Worm (Caenorhabditis elegans) whole organism, late embryonic: ENCODE results near the gene chup-1.
A peak's percentile ranks its signal among the peaks of the same experiment; 100 is the strongest.

Experiments
- C08G9.2 ChIP-seq: sonication (generic microtip); optimal IDR thresholded peaks from 2 replicates; lab custom pipeline; 2016; ENCODE audit warnings: mild to moderate bottlenecking, missing genetic modification characterization, moderate library complexity, missing compliant biosample characterization
- K02D7.2 ChIP-seq: sonication (generic microtip); optimal IDR thresholded peaks from 2 replicates; lab custom pipeline; 2017; ENCODE audit warnings: mild to moderate bottlenecking, missing genetic modification characterization, missing compliant biosample characterization
- T23F11.4 ChIP-seq: fragments of 200-800 bp; sonication (Bioruptor generic); optimal IDR thresholded peaks from 2 replicates; lab custom pipeline; 2018; ENCODE audit warnings: mild to moderate bottlenecking, missing genetic modification characterization, missing compliant biosample characterization
- ahr-1 ChIP-seq: sonication (generic microtip); optimal IDR thresholded peaks from 2 replicates; lab custom pipeline; 2016; ENCODE audit warnings: missing genetic modification characterization, missing compliant biosample characterization
- ceh-18 ChIP-seq: sonication (generic microtip); optimal IDR thresholded peaks from 2 replicates; lab custom pipeline; 2016; ENCODE audit warnings: missing genetic modification characterization, missing compliant biosample characterization
- ceh-19 ChIP-seq: fragments of 200-800 bp; sonication (Bioruptor generic); optimal IDR thresholded peaks from 2 replicates; lab custom pipeline; 2018; ENCODE audit warnings: mild to moderate bottlenecking, missing genetic modification characterization, missing compliant biosample characterization
- ceh-22 ChIP-seq: sonication (generic microtip); optimal IDR thresholded peaks from 2 replicates; lab custom pipeline; 2017; ENCODE audit warnings: missing biosample characterization, missing genetic modification characterization
- ceh-31 ChIP-seq: sonication (generic microtip); optimal IDR thresholded peaks from 2 replicates; lab custom pipeline; 2016; ENCODE audit warnings: missing genetic modification characterization, missing compliant biosample characterization
- ceh-34 ChIP-seq: sonication (generic microtip); optimal IDR thresholded peaks from 2 replicates; lab custom pipeline; 2016; ENCODE audit warnings: mild to moderate bottlenecking, missing genetic modification characterization, missing compliant biosample characterization
- ceh-48 ChIP-seq: sonication (generic microtip); optimal IDR thresholded peaks from 2 replicates; lab custom pipeline; 2016; ENCODE audit warnings: missing genetic modification characterization, inconsistent platforms, missing compliant biosample characterization
- ceh-6 ChIP-seq: fragments of 200-800 bp; sonication (Bioruptor generic); optimal IDR thresholded peaks from 2 replicates; lab custom pipeline; 2018; ENCODE audit warnings: mild to moderate bottlenecking, missing genetic modification characterization, missing compliant biosample characterization
- ceh-9 ChIP-seq: sonication (generic microtip); optimal IDR thresholded peaks from 2 replicates; lab custom pipeline; 2016; ENCODE audit warnings: mild to moderate bottlenecking, missing genetic modification characterization, inconsistent platforms, missing compliant biosample characterization
- dmd-4 ChIP-seq: sonication (generic microtip); optimal IDR thresholded peaks from 2 replicates; lab custom pipeline; 2016; ENCODE audit warnings: borderline replicate concordance, missing genetic modification characterization, missing compliant biosample characterization
- elt-4 ChIP-seq: sonication (generic microtip); optimal IDR thresholded peaks from 2 replicates; lab custom pipeline; 2016; ENCODE audit warnings: missing genetic modification characterization, missing compliant biosample characterization
- ets-4 ChIP-seq: sonication (generic microtip); optimal IDR thresholded peaks from 2 replicates; lab custom pipeline; 2016; ENCODE audit warnings: missing genetic modification characterization, missing compliant biosample characterization
- eyg-1 ChIP-seq: sonication (generic microtip); optimal IDR thresholded peaks from 2 replicates; lab custom pipeline; 2016; ENCODE audit warnings: missing genotype, missing genetic modification characterization, missing compliant biosample characterization
- hlh-13 ChIP-seq: fragments of 200-800 bp; sonication (Bioruptor generic); optimal IDR thresholded peaks from 2 replicates; lab custom pipeline; 2018; ENCODE audit warnings: mild to moderate bottlenecking, missing genetic modification characterization, missing compliant biosample characterization
- hlh-15 ChIP-seq: sonication (generic microtip); optimal IDR thresholded peaks from 2 replicates; lab custom pipeline; 2016; ENCODE audit warnings: missing genetic modification characterization, missing compliant biosample characterization
- hlh-6 ChIP-seq: sonication (generic microtip); optimal IDR thresholded peaks from 2 replicates; lab custom pipeline; 2016; ENCODE audit warnings: missing genotype, missing genetic modification characterization, missing compliant biosample characterization
- hlh-8 ChIP-seq: sonication (generic microtip); optimal IDR thresholded peaks from 2 replicates; lab custom pipeline; 2016; ENCODE audit warnings: missing genotype, missing genetic modification characterization, missing compliant biosample characterization
- pag-3 ChIP-seq: sonication (generic microtip); optimal IDR thresholded peaks from 2 replicates; lab custom pipeline; 2016; ENCODE audit warnings: missing compliant biosample characterization, missing genetic modification characterization, borderline replicate concordance
- pax-1 ChIP-seq: fragments of 150-350 bp; optimal IDR thresholded peaks from 2 replicates; lab custom pipeline; 2014; ENCODE audit warnings: missing biosample characterization, missing genetic modification characterization
- rnt-1 ChIP-seq: sonication (generic microtip); optimal IDR thresholded peaks from 2 replicates; lab custom pipeline; 2016; ENCODE audit warnings: missing genetic modification characterization, missing compliant biosample characterization
- sdc-2 ChIP-seq: sonication (generic microtip); optimal IDR thresholded peaks from 2 replicates; lab custom pipeline; 2016; ENCODE audit warnings: missing genotype, missing genetic modification characterization, missing compliant biosample characterization
- sox-2 ChIP-seq: fragments of 200-800 bp; sonication (Bioruptor generic); IDR thresholded peaks from 2 replicates; pipeline ENCODE4 v1.3.6; 2022; ENCODE audit warnings: missing genetic modification reagents, missing genetic modification characterization, missing compliant biosample characterization
- syd-9 ChIP-seq: sonication (generic microtip); optimal IDR thresholded peaks from 2 replicates; lab custom pipeline; 2016; ENCODE audit warnings: mild to moderate bottlenecking, missing genetic modification characterization, moderate library complexity, missing compliant biosample characterization
- ttx-3 ChIP-seq: sonication (generic microtip); optimal IDR thresholded peaks from 2 replicates; lab custom pipeline; 2016; ENCODE audit warnings: missing genetic modification reagents, missing genetic modification characterization, missing compliant biosample characterization
- unc-3 ChIP-seq, 2 experiments: fragments of 200-800 bp in 1 of 2; sonication (Bioruptor generic) in 1 of 2; sonication (generic microtip) in 1 of 2; conservative IDR thresholded peaks in 1 of 2; optimal IDR thresholded peaks in 1 of 2; 2 replicates each; pipeline versions ENCODE4 v1.3.6 to Lab custom; 2016 to 2022; ENCODE audit warnings: missing compliant biosample characterization in 2 of 2, missing genetic modification characterization in 2 of 2, missing genetic modification reagents in 1 of 2
- unc-55 ChIP-seq: sonication (generic microtip); optimal IDR thresholded peaks from 2 replicates; lab custom pipeline; 2017; ENCODE audit warnings: missing biosample characterization, missing genetic modification reagents, missing genetic modification characterization
- zip-5 ChIP-seq: sonication (generic microtip); optimal IDR thresholded peaks from 2 replicates; lab custom pipeline; 2016; ENCODE audit warnings: missing genetic modification characterization, missing compliant biosample characterization

The chup-1 gene

DNA sequence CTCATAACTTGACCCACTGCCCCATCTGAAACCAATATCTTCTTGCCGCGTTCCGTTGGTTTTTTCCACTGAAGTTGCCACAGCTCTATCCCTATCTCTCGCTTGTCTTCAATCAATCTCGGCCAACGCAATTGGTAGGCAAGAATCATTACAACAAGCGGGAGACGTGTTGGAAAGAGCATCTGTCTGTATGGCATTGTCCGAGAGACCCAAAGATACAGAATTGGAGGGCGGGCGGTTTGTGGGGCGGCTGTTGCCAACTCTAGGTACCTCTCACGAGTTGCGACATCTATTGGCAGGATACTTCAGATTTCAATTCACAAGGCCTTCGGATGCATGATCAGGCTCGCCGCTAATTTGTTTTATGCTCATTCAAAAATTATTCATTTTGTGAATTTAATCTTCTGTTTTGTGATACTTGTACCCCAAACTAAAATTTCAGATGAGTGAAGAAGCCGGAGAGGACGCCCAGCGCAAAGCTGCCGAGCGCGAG lies 2.9 kb upstream of the chup-1 start, which contains the start of gene unc-27 (continued):
- TF ChIP-seq syd-9 (peak; percentile 13), hlh-15 (tag; lab: Kevin White, UChicago) (no peak), hlh-6 (tag; lab: Kevin White, UChicago) (no peak), ets-4 (tag; lab: Kevin White, UChicago) (no peak), unc-55 (GFP tag; lab: Kevin White, UChicago) (peak; percentile 71), unc-3 (GFP tag; conservative IDR thresholded peaks at IDR 0.05; lab: Robert Waterston, UW) (no peak), unc-3 (tag; optimal IDR thresholded peaks at IDR 0.05; lab: Kevin White, UChicago) (no peak), ceh-18 (tag; lab: Kevin White, UChicago) (peak; percentile 72), C08G9.2 (tag; lab: Kevin White, UChicago) (no peak), ttx-3 (tag; lab: Kevin White, UChicago) (no peak), ceh-48 (tag; lab: Kevin White, UChicago) (no peak), rnt-1 (tag; lab: Kevin White, UChicago) (peak; percentile 75)

DNA sequence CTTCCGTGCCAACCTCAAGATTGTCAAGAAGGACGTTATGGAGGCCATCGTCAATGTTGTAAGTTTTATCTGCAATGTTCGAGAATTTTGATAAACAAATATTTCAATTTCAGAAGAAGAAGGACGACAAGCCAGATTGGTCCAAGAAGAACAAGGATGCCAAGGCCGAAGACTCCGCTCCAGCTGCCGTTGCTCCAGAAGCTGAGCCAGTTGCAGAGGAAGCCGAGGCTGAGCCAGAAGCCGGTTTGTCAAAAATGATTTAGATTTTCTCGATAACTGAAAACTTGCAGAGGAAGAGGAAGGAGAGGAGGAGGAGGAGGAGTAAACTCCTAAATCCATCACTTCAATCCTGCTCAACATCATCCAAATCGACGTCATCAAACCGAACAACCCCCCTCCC lies 1.9 kb upstream of the chup-1 start:
- TF ChIP-seq zip-5 (tag; lab: Kevin White, UChicago) (no peak), T23F11.4 (GFP tag; lab: Kevin White, UChicago) (no peak), sdc-2 (tag; lab: Kevin White, UChicago) (no peak), ceh-34 (tag; lab: Kevin White, UChicago) (no peak), dmd-4 (tag; lab: Kevin White, UChicago) (no peak), pax-1 (no peak), ceh-48 (tag; lab: Kevin White, UChicago) (no peak), sox-2 (no peak), ceh-31 (tag; lab: Kevin White, UChicago) (no peak)

DNA sequence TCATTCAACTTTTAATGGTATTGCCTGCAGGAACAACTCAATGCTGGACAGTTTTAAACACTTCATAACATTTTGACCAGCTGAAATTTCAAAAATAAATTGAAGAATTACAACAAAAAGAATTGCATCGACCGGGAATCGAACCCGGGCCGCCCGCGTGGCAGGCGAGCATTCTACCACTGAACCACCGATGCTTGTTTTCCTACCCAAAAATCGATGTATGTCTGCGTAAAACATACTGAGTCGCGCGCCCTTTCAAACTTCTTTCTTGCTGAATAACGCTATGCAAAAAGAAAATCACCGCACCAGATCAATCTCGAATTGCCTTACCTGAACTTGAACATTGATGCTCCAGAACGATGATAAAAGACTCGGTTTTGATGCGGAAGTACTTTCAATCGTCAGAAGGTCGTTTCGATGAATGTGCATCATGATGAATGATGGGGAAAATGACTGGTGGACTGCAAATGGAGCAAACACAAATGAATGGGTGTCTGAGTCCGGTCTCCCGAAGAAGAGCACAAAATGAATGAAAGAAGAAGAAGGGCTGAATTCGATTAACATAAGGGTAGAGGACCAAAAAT lies 4.8 kb downstream of the chup-1 start, which contains the start of gene R04E5.7:
Gene R04E5.7, minus strand, starts transcription at position 564 of the 584 bp plus-strand sequence.
- TF ChIP-seq ceh-22 (tag; lab: Kevin White, UChicago) (no peak), ceh-19 (GFP tag; lab: Kevin White, UChicago) (no peak), ceh-6 (no peak), elt-4 (tag; lab: Kevin White, UChicago) (no peak), T23F11.4 (GFP tag; lab: Kevin White, UChicago) (peak; percentile 36), C08G9.2 (tag; lab: Kevin White, UChicago) (peak; percentile 37), hlh-8 (no peak)

DNA sequence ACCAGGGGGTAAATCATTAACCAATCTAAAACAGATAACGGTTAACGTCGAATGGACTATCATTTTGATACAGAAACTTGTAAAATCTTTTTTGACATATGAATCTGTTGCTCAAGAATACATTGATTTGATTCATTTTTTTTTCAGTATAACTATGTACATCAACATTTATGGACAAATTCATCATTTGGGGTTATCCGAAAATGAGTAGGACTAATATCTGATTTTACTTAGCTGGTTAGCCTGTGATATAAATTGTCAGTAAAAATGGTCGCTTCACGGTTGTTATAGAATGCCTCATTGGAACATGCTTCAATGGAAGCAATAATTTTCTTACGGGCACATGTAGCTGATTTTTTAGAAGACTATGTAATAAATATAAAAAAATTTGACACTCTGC lies 5.7 kb downstream of the chup-1 start:
- no peak for TF ChIP-seq ceh-9 (tag; lab: Kevin White, UChicago)
- no peak for TF ChIP-seq hlh-13 (GFP tag; lab: Kevin White, UChicago)
- TF ChIP-seq ets-4 (tag; lab: Kevin White, UChicago) = no peak
- no peak for TF ChIP-seq ceh-48 (tag; lab: Kevin White, UChicago)
- no peak for TF ChIP-seq T23F11.4 (GFP tag; lab: Kevin White, UChicago)
- no peak for TF ChIP-seq sdc-2 (tag; lab: Kevin White, UChicago)
- no peak for TF ChIP-seq pag-3 (tag; lab: Kevin White, UChicago)
- TF ChIP-seq ahr-1 (tag; lab: Kevin White, UChicago) = no peak
- TF ChIP-seq hlh-6 (tag; lab: Kevin White, UChicago) = no peak
- no peak for TF ChIP-seq K02D7.2 (tag; lab: Kevin White, UChicago)
- no peak for TF ChIP-seq dmd-4 (tag; lab: Kevin White, UChicago)
- no peak for TF ChIP-seq ceh-6

DNA sequence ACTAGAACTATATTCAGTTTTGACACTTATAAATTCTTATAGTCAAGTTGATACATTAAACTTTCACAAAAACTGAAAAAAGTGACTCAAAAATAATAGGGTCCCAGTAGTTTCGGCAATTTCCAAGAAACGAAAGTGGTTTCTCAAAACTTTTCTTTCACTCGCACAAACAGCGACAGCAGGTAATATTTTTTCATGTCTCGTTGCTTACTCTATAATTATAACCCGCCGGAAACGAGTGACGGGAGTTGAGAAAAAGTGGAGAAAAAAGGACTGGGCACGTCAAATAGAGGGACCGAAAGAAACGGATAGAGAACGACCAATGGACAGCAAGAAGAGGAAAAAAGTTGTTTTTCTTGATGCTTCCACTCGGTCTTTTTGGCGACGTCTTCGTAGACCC lies 8.0 kb downstream of the chup-1 start:
- TF ChIP-seq T23F11.4 (GFP tag; lab: Kevin White, UChicago) = no peak
- TF ChIP-seq eyg-1 (tag; lab: Kevin White, UChicago) = no peak
- TF ChIP-seq ceh-18 (tag; lab: Kevin White, UChicago) = no peak
- TF ChIP-seq, all 69 proteins: peak for 0
